Fruit fly (Drosophila melanogaster) Kc167 (cell line): ENCODE data around the gene CG14115.

ENCODE experiments used
- Myc ChIP-seq: fragments of >200 bp; optimal IDR thresholded peaks from 2 replicates; lab custom pipeline; 2017; ENCODE audit warnings: missing external identifiers
- Sin3A ChIP-seq: fragments of >200 bp; optimal IDR thresholded peaks from 2 replicates; lab custom pipeline; 2018; ENCODE audit warnings: missing external identifiers
- h ChIP-seq: fragments of >200 bp; optimal IDR thresholded peaks from 3 replicates; lab custom pipeline; 2018; ENCODE audit warnings: missing external identifiers
- insv ChIP-seq: fragments of >200 bp; optimal IDR thresholded peaks from 3 replicates; lab custom pipeline; 2018; ENCODE audit warnings: missing external identifiers
- psq ChIP-seq: fragments of >200 bp; optimal IDR thresholded peaks from 2 replicates; lab custom pipeline; 2017; ENCODE audit warnings: missing external identifiers
- ttk ChIP-seq: sonication (Bioruptor generic); optimal IDR thresholded peaks from 2 replicates; lab custom pipeline; 2017; ENCODE audit warnings: missing external identifiers

- TF ChIP-seq psq (lab: Kevin White, UChicago) = no peak
- no peak for TF ChIP-seq Myc (lab: Kevin White, UChicago)
- no peak for TF ChIP-seq h (lab: Kevin White, UChicago)
- no peak for TF ChIP-seq ttk (lab: Kevin White, UChicago)
- no peak for TF ChIP-seq insv
- TF ChIP-seq Sin3A (lab: Kevin White, UChicago) = no peak
Observed at dm6 chr3L:13044335-13044814, 16.8 kb downstream of the CG14115 start, which contains the start of gene Syx13.
